Fruit fly (Drosophila melanogaster): ENCODE measurements around the gene Tango14.

Gene Tango14

dm6 chr2L:1164294-1164693, 5.8 kb downstream of the Tango14 start, which contains the start of gene IntS14 (continued):
- no peak for TF ChIP-seq Doc2 (GFP tag; IDR thresholded peaks at IDR 0.05)
- no peak for TF ChIP-seq ttk (GFP tag; IDR thresholded peaks at IDR 0.05)
- TF ChIP-seq pb (GFP tag; optimal IDR thresholded peaks at IDR 0.05): no peak
- peak; percentile 68 for TF ChIP-seq pzg (GFP tag; optimal IDR thresholded peaks at IDR 0.05)
- TF ChIP-seq gem (tag; optimal IDR thresholded peaks at IDR 0.05): no peak
- TF ChIP-seq CG17385 (GFP tag; optimal IDR thresholded peaks at IDR 0.05): peak; percentile 97
- TF ChIP-seq CG4617 (GFP tag; optimal IDR thresholded peaks at IDR 0.05; ENCODE audit: borderline replicate concordance): peak; percentile 54
- no peak for TF ChIP-seq CG10979 (tag; optimal IDR thresholded peaks at IDR 0.05)
- TF ChIP-seq CG9609 (GFP tag; optimal IDR thresholded peaks at IDR 0.05): no peak
- no peak for TF ChIP-seq Eip74EF (GFP tag; optimal IDR thresholded peaks at IDR 0.05)
- no peak for TF ChIP-seq bsh (GFP tag; optimal IDR thresholded peaks at IDR 0.05)
- no peak for TF ChIP-seq ham (GFP tag; IDR thresholded peaks at IDR 0.05)
- TF ChIP-seq NK7.1 (GFP tag; optimal IDR thresholded peaks at IDR 0.05): no peak
- no peak for TF ChIP-seq lov (optimal IDR thresholded peaks at IDR 0.05)
- no peak for TF ChIP-seq lov (GFP tag; IDR thresholded peaks at IDR 0.05)
- no peak for TF ChIP-seq slp2 (GFP tag; optimal IDR thresholded peaks at IDR 0.05)
- TF ChIP-seq bbx (GFP tag; IDR thresholded peaks at IDR 0.05; ENCODE audit: partially characterized antibody): no peak
- no peak for TF ChIP-seq dysf (GFP tag; IDR thresholded peaks at IDR 0.05)
- TF ChIP-seq CG13775 (GFP tag; optimal IDR thresholded peaks at IDR 0.05): no peak
- TF ChIP-seq phol (tag; optimal IDR thresholded peaks at IDR 0.05): no peak
- no peak for TF ChIP-seq ranshi (GFP tag; IDR thresholded peaks at IDR 0.05)
- TF ChIP-seq gce (GFP tag; IDR thresholded peaks at IDR 0.05): no peak
- TF ChIP-seq Hey (tag; optimal IDR thresholded peaks at IDR 0.05): no peak
- no peak for TF ChIP-seq Fer3 (tag; optimal IDR thresholded peaks at IDR 0.05)
- peak; percentile 43 to 84 for TF ChIP-seq crp (GFP tag; optimal IDR thresholded peaks at IDR 0.05)
- TF ChIP-seq CG14710 (tag; optimal IDR thresholded peaks at IDR 0.05): peak; percentile 12
- TF ChIP-seq exex (tag; optimal IDR thresholded peaks at IDR 0.05): no peak
- TF ChIP-seq Trl (optimal IDR thresholded peaks at IDR 0.05): no peak
- TF ChIP-seq Trl (GFP tag; optimal IDR thresholded peaks at IDR 0.05): no peak
- TF ChIP-seq CG17361 (GFP tag; IDR thresholded peaks at IDR 0.05): no peak
- TF ChIP-seq Ada2b (GFP tag; IDR thresholded peaks at IDR 0.05): no peak
- TF ChIP-seq E2f2 (GFP tag; IDR thresholded peaks at IDR 0.05): peak; percentile 93
- no peak for TF ChIP-seq CG4424 (GFP tag; optimal IDR thresholded peaks at IDR 0.05)
- peak; percentile 30 for TF ChIP-seq MESR4 (GFP tag; optimal IDR thresholded peaks at IDR 0.05)
- TF ChIP-seq CG8089 (GFP tag; optimal IDR thresholded peaks at IDR 0.05): peak; percentile 68
- no peak for TF ChIP-seq prd (optimal IDR thresholded peaks at IDR 0.05)
- TF ChIP-seq prd (GFP tag; IDR thresholded peaks at IDR 0.05): no peak
- peak; percentile 37 for TF ChIP-seq CG10267 (tag; optimal IDR thresholded peaks at IDR 0.05)
- no peak for TF ChIP-seq CG10147 (GFP tag; optimal IDR thresholded peaks at IDR 0.05)
- TF ChIP-seq CG12659 (GFP tag; optimal IDR thresholded peaks at IDR 0.05): peak; percentile 9
- TF ChIP-seq D (optimal IDR thresholded peaks at IDR 0.05): no peak
- no peak for TF ChIP-seq D (GFP tag; optimal IDR thresholded peaks at IDR 0.05)
- TF ChIP-seq Ets97D (GFP tag; optimal IDR thresholded peaks at IDR 0.05): peak; percentile 17
- TF ChIP-seq CG9797 (GFP tag; optimal IDR thresholded peaks at IDR 0.05): peak; percentile 9
- peak; percentile 0 for TF ChIP-seq trem (tag; optimal IDR thresholded peaks at IDR 0.05)
- peak; percentile 17 for TF ChIP-seq gfzf (GFP tag; optimal IDR thresholded peaks at IDR 0.05)
- TF ChIP-seq Pdp1 (GFP tag; optimal IDR thresholded peaks at IDR 0.05): peak in 1 of 2 experiments; percentile 30
- TF ChIP-seq yki (optimal IDR thresholded peaks at IDR 0.05): no peak
- TF ChIP-seq Fer1 (GFP tag; optimal IDR thresholded peaks at IDR 0.05): no peak
- no peak for TF ChIP-seq cas (GFP tag; IDR thresholded peaks at IDR 0.05)
- TF ChIP-seq gro (GFP tag; optimal IDR thresholded peaks at IDR 0.05): no peak
